Worm (Caenorhabditis elegans) whole organism, L3 larva: ENCODE measurements around the gene C17B7.4.

ENCODE experiments used
- ama-1 ChIP-seq: fragments of 150-350 bp; optimal IDR thresholded peaks from 2 replicates; lab custom pipeline; 2018
- fos-1 ChIP-seq: fragments of 150-350 bp; optimal IDR thresholded peaks from 2 replicates; lab custom pipeline; 2014; ENCODE audit warnings: missing biosample characterization, missing genetic modification characterization
- hmg-11 ChIP-seq: sonication (generic microtip); optimal IDR thresholded peaks from 2 replicates; lab custom pipeline; 2016; ENCODE audit warnings: missing genetic modification characterization, missing compliant biosample characterization
- lin-39 ChIP-seq: fragments of 150-350 bp; optimal IDR thresholded peaks from 2 replicates; lab custom pipeline; 2018; ENCODE audit warnings: missing biosample characterization, missing genetic modification reagents, missing genetic modification characterization
- nhr-23 ChIP-seq: fragments of 150-350 bp; optimal IDR thresholded peaks from 2 replicates; lab custom pipeline; 2014; ENCODE audit warnings: missing biosample characterization, missing genetic modification reagents, missing genetic modification characterization
- nhr-25 ChIP-seq: sonication (generic microtip); optimal IDR thresholded peaks from 2 replicates; lab custom pipeline; 2017; ENCODE audit warnings: missing biosample characterization, missing genetic modification characterization
- pha-4 ChIP-seq: fragments of 150-350 bp; optimal IDR thresholded peaks from 2 replicates; lab custom pipeline; 2014; ENCODE audit warnings: missing biosample characterization, missing genetic modification reagents, missing genetic modification characterization
- skn-1 ChIP-seq: fragments of 150-350 bp; optimal IDR thresholded peaks from 2 replicates; lab custom pipeline; 2014; ENCODE audit warnings: missing biosample characterization, missing genetic modification characterization
- tbx-2 ChIP-seq: sonication (generic microtip); optimal IDR thresholded peaks from 2 replicates; lab custom pipeline; 2016; ENCODE audit warnings: mild to moderate bottlenecking, missing genetic modification characterization, missing compliant biosample characterization
- ztf-11 ChIP-seq: fragments of 150-350 bp; optimal IDR thresholded peaks from 2 replicates; lab custom pipeline; 2014; ENCODE audit warnings: missing biosample characterization, missing genetic modification characterization

DNA sequence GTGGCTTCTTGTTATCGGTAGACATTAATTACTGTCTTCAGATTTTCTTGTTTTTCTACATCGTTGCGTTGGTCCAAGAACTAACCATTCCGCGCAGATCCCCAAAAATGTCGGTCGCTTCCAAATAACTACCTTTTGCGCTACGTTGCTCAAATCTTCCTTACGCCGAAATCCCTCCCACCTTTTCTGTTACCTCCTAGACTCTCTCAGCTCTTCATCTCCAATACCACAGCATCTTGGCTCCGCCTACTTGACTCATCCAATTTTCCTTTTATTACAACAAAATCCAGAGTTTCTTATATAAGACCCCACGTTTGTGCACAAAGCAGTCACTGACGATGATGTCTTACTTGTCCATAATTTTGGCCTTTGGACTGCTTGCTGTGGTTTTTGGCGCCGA lies 13.8 kb downstream of the C17B7.4 start, which contains the start of gene C17B7.12:
- TF ChIP-seq nhr-25 (tag; lab: Kevin White, UChicago) (no peak), skn-1 (no peak), hmg-11 (no peak), ama-1 (lab: Kevin White, UChicago) (no peak), pha-4 (tag; lab: Kevin White, UChicago) (no peak), lin-39 (no peak), fos-1 (tag; lab: Kevin White, UChicago) (no peak), ztf-11 (tag; lab: Kevin White, UChicago) (no peak), nhr-23 (tag; lab: Kevin White, UChicago) (no peak), tbx-2 (tag; lab: Kevin White, UChicago) (no peak)
